Fruit fly (Drosophila melanogaster): ENCODE data around the gene CG7829.

- TF ChIP-seq Pif1B (GFP tag; optimal IDR thresholded peaks at IDR 0.05) (no peak), CG12605 (GFP tag; IDR thresholded peaks at IDR 0.05) (no peak), CG14655 (GFP tag; optimal IDR thresholded peaks at IDR 0.05) (no peak), CG15710 (tag; optimal IDR thresholded peaks at IDR 0.05) (peak; percentile 31), fd96Ca (GFP tag; IDR thresholded peaks at IDR 0.05) (0 out of 3 replicates have a peak, but pooled peaks have one; percentile 18), CG9948 (tag; optimal IDR thresholded peaks at IDR 0.05) (peak; percentile 0), Pif1A (GFP tag; optimal IDR thresholded peaks at IDR 0.05) (no peak)
These were observed 42.2 kb upstream of the CG7829 start for dm6 chr3R:29859763-29860162.

All from whole organism, pupa.